Worm (Caenorhabditis elegans) whole organism, late embryonic: ENCODE results near the gene vps-37.

Experiments
- C38D4.7 ChIP-seq: fragments of 200-800 bp; sonication (Bioruptor generic); optimal IDR thresholded peaks from 2 replicates; lab custom pipeline; 2018; ENCODE audit warnings: mild to moderate bottlenecking, missing genetic modification characterization, moderate library complexity, missing compliant biosample characterization
- K09A11.1 ChIP-seq: sonication (generic microtip); optimal IDR thresholded peaks from 2 replicates; lab custom pipeline; 2017; ENCODE audit warnings: antibody characterized with exemption, mild to moderate bottlenecking, missing genetic modification characterization, missing compliant biosample characterization; ENCODE audit not compliant: insufficient read depth
- ceh-2 ChIP-seq: sonication (generic microtip); optimal IDR thresholded peaks from 2 replicates; lab custom pipeline; 2016; ENCODE audit warnings: missing genotype, missing genetic modification characterization, missing compliant biosample characterization
- ceh-31 ChIP-seq: sonication (generic microtip); optimal IDR thresholded peaks from 2 replicates; lab custom pipeline; 2016; ENCODE audit warnings: missing genetic modification characterization, missing compliant biosample characterization
- dmd-4 ChIP-seq: sonication (generic microtip); optimal IDR thresholded peaks from 2 replicates; lab custom pipeline; 2016; ENCODE audit warnings: borderline replicate concordance, missing genetic modification characterization, missing compliant biosample characterization
- hlh-8 ChIP-seq: sonication (generic microtip); optimal IDR thresholded peaks from 2 replicates; lab custom pipeline; 2016; ENCODE audit warnings: missing genotype, missing genetic modification characterization, missing compliant biosample characterization
- lim-6 ChIP-seq: sonication (generic microtip); optimal IDR thresholded peaks from 2 replicates; lab custom pipeline; 2016; ENCODE audit warnings: missing genetic modification characterization, missing compliant biosample characterization
- lin-11 ChIP-seq: fragments of 200-800 bp; sonication (Bioruptor generic); optimal IDR thresholded peaks from 2 replicates; lab custom pipeline; 2018; ENCODE audit warnings: mild to moderate bottlenecking, missing genetic modification characterization, missing compliant biosample characterization
- sox-2 ChIP-seq: fragments of 200-800 bp; sonication (Bioruptor generic); IDR thresholded peaks from 2 replicates; pipeline ENCODE4 v1.3.6; 2022; ENCODE audit warnings: missing genetic modification reagents, missing genetic modification characterization, missing compliant biosample characterization

- no peak for TF ChIP-seq dmd-4 (tag; lab: Kevin White, UChicago)
- TF ChIP-seq lin-11 (tag; lab: Kevin White, UChicago) = no peak
- no peak for TF ChIP-seq hlh-8
- TF ChIP-seq sox-2 (GFP tag; lab: Robert Waterston, UW) = no peak
- no peak for TF ChIP-seq ceh-31
- TF ChIP-seq C38D4.7 (GFP tag; lab: Kevin White, UChicago) = no peak
- no peak for TF ChIP-seq ceh-2 (tag; lab: Kevin White, UChicago)
- TF ChIP-seq K09A11.1 (tag; lab: Kevin White, UChicago) = no peak
- TF ChIP-seq lim-6 = no peak
These were observed 22.1 kb upstream of the vps-37 start, which contains the start of gene glb-6 for ce11 chrV:5570433-5570832.
